Worm (Caenorhabditis elegans) whole organism, L1 larva: ENCODE measurements around the gene bbs-2.

Source experiments
- C04F5.9 ChIP-seq: sonication (generic microtip); optimal IDR thresholded peaks from 2 replicates; lab custom pipeline; 2016; ENCODE audit warnings: missing genetic modification characterization, missing compliant biosample characterization
- aha-1 ChIP-seq: fragments of 150-350 bp; optimal IDR thresholded peaks from 2 replicates; lab custom pipeline; 2014; ENCODE audit warnings: missing biosample characterization, missing genetic modification characterization
- ceh-82 ChIP-seq, 3 experiments: fragments of 150-350 bp in 1 of 3; sonication (generic microtip) in 2 of 3; optimal IDR thresholded peaks; 2 replicates each; lab custom pipeline; 2014 to 2017; ENCODE audit warnings: missing biosample characterization in 3 of 3, missing genetic modification characterization in 3 of 3
- elt-2 ChIP-seq: sonication (generic microtip); optimal IDR thresholded peaks from 2 replicates; lab custom pipeline; 2016; ENCODE audit warnings: missing genetic modification characterization, mild to moderate bottlenecking, inconsistent platforms, missing compliant biosample characterization, missing genetic modification reagents
- elt-3 ChIP-seq, 6 experiments: fragments of 150-350 bp in 1 of 6; sonication (generic microtip); optimal IDR thresholded peaks; 2 replicates each; lab custom pipeline; 2017 to 2018; ENCODE audit warnings: missing biosample characterization in 6 of 6, missing genetic modification characterization in 6 of 6, inconsistent platforms in 1 of 6
- jun-1 ChIP-seq: fragments of 150-350 bp; optimal IDR thresholded peaks from 2 replicates; lab custom pipeline; 2014; ENCODE audit warnings: missing biosample characterization, missing genetic modification reagents, missing genetic modification characterization
- lin-39 ChIP-seq: fragments of 150-350 bp; optimal IDR thresholded peaks from 2 replicates; lab custom pipeline; 2014; ENCODE audit warnings: missing biosample characterization, missing genetic modification reagents, missing genetic modification characterization
- nhr-77 ChIP-seq: fragments of 150-350 bp; optimal IDR thresholded peaks from 2 replicates; lab custom pipeline; 2014; ENCODE audit warnings: missing biosample characterization, missing genetic modification characterization
- pqm-1 ChIP-seq: sonication (generic microtip); optimal IDR thresholded peaks from 3 replicates; lab custom pipeline; 2017; ENCODE audit warnings: missing biosample characterization, missing genetic modification characterization
- tbx-2 ChIP-seq: sonication (generic microtip); optimal IDR thresholded peaks from 2 replicates; lab custom pipeline; 2016; ENCODE audit warnings: missing genetic modification characterization, missing compliant biosample characterization
- unc-30 ChIP-seq: sonication (generic microtip); optimal IDR thresholded peaks from 2 replicates; lab custom pipeline; 2017; ENCODE audit warnings: missing biosample characterization, missing genetic modification characterization
- unc-62 ChIP-seq: fragments of 150-350 bp; optimal IDR thresholded peaks from 2 replicates; lab custom pipeline; 2014; ENCODE audit warnings: missing biosample characterization, missing genetic modification reagents, missing genetic modification characterization

DNA sequence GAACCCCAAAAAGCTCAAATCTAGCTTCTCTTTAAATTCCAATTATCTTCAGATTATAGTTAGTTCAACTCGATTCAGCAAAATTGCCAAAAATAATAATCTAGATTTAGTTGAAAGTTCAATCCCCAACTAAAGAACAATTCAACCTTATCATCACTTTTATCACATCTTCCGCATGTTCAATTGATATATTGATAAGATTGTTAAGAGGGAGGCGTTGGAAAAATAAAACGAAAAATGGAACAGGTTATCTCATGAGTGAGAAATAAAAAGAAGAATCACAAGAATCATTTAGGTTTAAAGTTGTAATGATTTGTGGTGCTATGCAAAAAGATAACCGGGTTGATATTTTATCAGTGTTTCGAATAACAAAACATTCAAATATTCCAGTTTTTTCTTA is 51.9 kb downstream of the bbs-2 start:
- TF ChIP-seq ceh-82 (tag; optimal IDR thresholded peaks at IDR 0.05; lab: Kevin White, UChicago) = no peak
- no peak for TF ChIP-seq nhr-77
- no peak for TF ChIP-seq C04F5.9
- no peak for TF ChIP-seq pqm-1 (tag; lab: Kevin White, UChicago)
- no peak for TF ChIP-seq aha-1 (tag; lab: Kevin White, UChicago)
- no peak for TF ChIP-seq lin-39
- TF ChIP-seq unc-62 = no peak
- no peak for TF ChIP-seq unc-30 (tag; lab: Kevin White, UChicago)
- TF ChIP-seq elt-3 (tag; optimal IDR thresholded peaks at IDR 0.05; lab: Kevin White, UChicago) = peak in 5 of 6 experiments; percentile 31 to 99 (median 85)
- no peak for TF ChIP-seq tbx-2
- peak; percentile 2 for TF ChIP-seq elt-2 (tag; lab: Kevin White, UChicago)
- TF ChIP-seq jun-1 = no peak
